Fruit fly (Drosophila melanogaster): ENCODE data around the gene Rint1.

The Rint1 gene

DNA sequence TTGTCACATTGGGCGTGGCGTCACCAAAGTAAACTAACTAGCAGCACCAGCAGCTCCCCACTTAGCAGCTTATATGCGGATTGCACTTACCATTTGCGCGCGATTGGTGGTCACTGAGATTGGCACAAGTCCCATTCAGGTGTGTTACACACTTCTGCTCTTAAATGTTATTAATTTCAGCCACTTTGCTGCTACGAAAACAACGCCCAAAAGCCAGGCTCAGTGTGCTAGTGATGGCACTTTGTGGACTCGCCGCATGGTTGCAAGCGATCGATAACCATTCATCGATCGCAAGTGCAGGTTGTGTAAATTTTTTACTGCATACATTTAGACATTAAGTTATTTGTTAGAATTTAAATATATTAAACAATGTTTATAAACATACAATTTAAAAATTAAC lies 11.6 kb downstream of the Rint1 start, which contains the start of the genes wrm1 and wrm2 (continued):
- TF ChIP-seq CG16815 (GFP tag; optimal IDR thresholded peaks at IDR 0.05): no peak
- TF ChIP-seq CG18011 (GFP tag; optimal IDR thresholded peaks at IDR 0.05): no peak
- no peak for TF ChIP-seq wor (GFP tag; IDR thresholded peaks at IDR 0.05)
- TF ChIP-seq CG12942 (GFP tag; optimal IDR thresholded peaks at IDR 0.05): no peak
- peak; percentile 7 for TF ChIP-seq CG30020 (tag; optimal IDR thresholded peaks at IDR 0.05)
- TF ChIP-seq CG12391 (tag; optimal IDR thresholded peaks at IDR 0.05): peak; percentile 29
- TF ChIP-seq p53 (GFP tag; optimal IDR thresholded peaks at IDR 0.05): no peak
- TF ChIP-seq Meics (GFP tag; optimal IDR thresholded peaks at IDR 0.05): no peak
- TF ChIP-seq CG11247 (GFP tag; IDR thresholded peaks at IDR 0.05): no peak
- no peak for TF ChIP-seq Oaz (GFP tag; IDR thresholded peaks at IDR 0.05)
- no peak for TF ChIP-seq CG6854 (GFP tag; optimal IDR thresholded peaks at IDR 0.05)
- no peak for TF ChIP-seq her (GFP tag; optimal IDR thresholded peaks at IDR 0.05)
- no peak for TF ChIP-seq Hmx (GFP tag; optimal IDR thresholded peaks at IDR 0.05)
- no peak for TF ChIP-seq dan (GFP tag; IDR thresholded peaks at IDR 0.05)
- no peak for TF ChIP-seq CG4730 (GFP tag; IDR thresholded peaks at IDR 0.05)
- TF ChIP-seq Blimp-1 (GFP tag; optimal IDR thresholded peaks at IDR 0.05): no peak
- no peak for TF ChIP-seq CG7271 (tag; optimal IDR thresholded peaks at IDR 0.05)
- no peak for TF ChIP-seq CG14965 (GFP tag; optimal IDR thresholded peaks at IDR 0.05; ENCODE audit: borderline replicate concordance)
- TF ChIP-seq dmrt99B (tag; optimal IDR thresholded peaks at IDR 0.05): no peak
- no peak for TF ChIP-seq tap (tag; optimal IDR thresholded peaks at IDR 0.05)
- TF ChIP-seq bbx (GFP tag; IDR thresholded peaks at IDR 0.05; ENCODE audit: partially characterized antibody): peak; percentile 79
- TF ChIP-seq dysf (GFP tag; IDR thresholded peaks at IDR 0.05): no peak
- no peak for TF ChIP-seq tx (GFP tag; optimal IDR thresholded peaks at IDR 0.05)
- TF ChIP-seq ase (GFP tag; IDR thresholded peaks at IDR 0.05): no peak
- TF ChIP-seq lola (GFP tag; optimal IDR thresholded peaks at IDR 0.05): no peak
- no peak for TF ChIP-seq CrebB (tag; optimal IDR thresholded peaks at IDR 0.05)
- TF ChIP-seq CG9797 (GFP tag; optimal IDR thresholded peaks at IDR 0.05): peak; percentile 25
- no peak for TF ChIP-seq CG9437 (GFP tag; optimal IDR thresholded peaks at IDR 0.05)
- TF ChIP-seq CG13424 (tag; optimal IDR thresholded peaks at IDR 0.05): no peak
- peak; percentile 6 for TF ChIP-seq phol (tag; optimal IDR thresholded peaks at IDR 0.05)
- TF ChIP-seq CG6689 (GFP tag; IDR thresholded peaks at IDR 0.05): no peak
- TF ChIP-seq NfI (GFP tag; optimal IDR thresholded peaks at IDR 0.05): no peak
- TF ChIP-seq aop (GFP tag; IDR thresholded peaks at IDR 0.05): no peak
- no peak for TF ChIP-seq Trl (optimal IDR thresholded peaks at IDR 0.05)
- no peak for TF ChIP-seq Trl (GFP tag; optimal IDR thresholded peaks at IDR 0.05)
- no peak for TF ChIP-seq CG6654 (GFP tag; optimal IDR thresholded peaks at IDR 0.05)
- no peak for TF ChIP-seq sc (optimal IDR thresholded peaks at IDR 0.05)
- no peak for TF ChIP-seq sc (GFP tag; optimal IDR thresholded peaks at IDR 0.05)
- no peak for TF ChIP-seq TFAM (GFP tag; optimal IDR thresholded peaks at IDR 0.05)
- no peak for TF ChIP-seq ranshi (GFP tag; IDR thresholded peaks at IDR 0.05)
- TF ChIP-seq schlank (tag; optimal IDR thresholded peaks at IDR 0.05): no peak
- TF ChIP-seq pfk (GFP tag; optimal IDR thresholded peaks at IDR 0.05): no peak
- peak; percentile 99 for TF ChIP-seq CG2116 (GFP tag; optimal IDR thresholded peaks at IDR 0.05)
- no peak for TF ChIP-seq sr (GFP tag; IDR thresholded peaks at IDR 0.05)
- peak; percentile 55 for TF ChIP-seq trem (tag; optimal IDR thresholded peaks at IDR 0.05)
- peak; percentile 47 for TF ChIP-seq CG10267 (tag; optimal IDR thresholded peaks at IDR 0.05)
- no peak for TF ChIP-seq trh (GFP tag; optimal IDR thresholded peaks at IDR 0.05)
- TF ChIP-seq Chrac-16 (GFP tag; optimal IDR thresholded peaks at IDR 0.05): no peak
- no peak for TF ChIP-seq CG32772 (GFP tag; IDR thresholded peaks at IDR 0.05)
- no peak for TF ChIP-seq Hand (GFP tag; optimal IDR thresholded peaks at IDR 0.05)
- peak; percentile 66 for TF ChIP-seq amos (GFP tag; IDR thresholded peaks at IDR 0.05; ENCODE audit: partially characterized antibody)
- TF ChIP-seq seq (GFP tag; IDR thresholded peaks at IDR 0.05): no peak

Measured in whole organism, embryonic.